Fruit fly (Drosophila melanogaster) whole organism, prepupa: Measurements from ENCODE around the gene CG31055.

Experiments
- Blimp-1 ChIP-seq: fragments of 200-800 bp; sonication (Bioruptor generic); optimal IDR thresholded peaks from 3 replicates; lab custom pipeline; 2017; ENCODE audit warnings: missing biosample characterization, missing genetic modification characterization, mild to moderate bottlenecking, moderate library complexity, missing genetic modification reagents
- CG11294 ChIP-seq: fragments of 200-800 bp; sonication (Bioruptor generic); IDR thresholded peaks from 2 replicates; pipeline ENCODE4 v1.3.6; 2022; ENCODE audit warnings: missing biosample characterization, missing genetic modification characterization
- CG11762 ChIP-seq: fragments of 200-800 bp; sonication (Bioruptor generic); optimal IDR thresholded peaks from 3 replicates; lab custom pipeline; 2016; ENCODE audit warnings: missing biosample characterization, missing genetic modification characterization; ENCODE audit not compliant: insufficient read depth
- CG15336 ChIP-seq: fragments of 200-800 bp; sonication (Bioruptor generic); IDR thresholded peaks from 2 replicates; pipeline ENCODE4 v1.3.6; 2022; ENCODE audit warnings: missing biosample characterization, missing genetic modification characterization
- CG1621 ChIP-seq: fragments of 200-800 bp; sonication (Bioruptor generic); optimal IDR thresholded peaks from 3 replicates; lab custom pipeline; 2018; ENCODE audit warnings: missing biosample characterization, mild to moderate bottlenecking, missing genetic modification characterization
- CG16779 ChIP-seq: fragments of 200-800 bp; sonication (Bioruptor generic); optimal IDR thresholded peaks from 3 replicates; lab custom pipeline; 2017; ENCODE audit warnings: missing biosample characterization, mild to moderate bottlenecking, missing genetic modification characterization
- CG31627 ChIP-seq: fragments of 200-800 bp; sonication (Bioruptor generic); optimal IDR thresholded peaks from 3 replicates; lab custom pipeline; 2016; ENCODE audit warnings: missing biosample characterization, missing genetic modification characterization
- CG32006 ChIP-seq: fragments of 200-800 bp; sonication (Bioruptor generic); optimal IDR thresholded peaks from 3 replicates; lab custom pipeline; 2017; ENCODE audit warnings: missing biosample characterization, mild to moderate bottlenecking, missing genetic modification characterization
- CG34406 ChIP-seq: fragments of 200-800 bp; sonication (Bioruptor generic); optimal IDR thresholded peaks from 3 replicates; lab custom pipeline; 2016; ENCODE audit warnings: missing biosample characterization, missing genetic modification characterization
- CG3919 ChIP-seq: fragments of 200-800 bp; sonication (Bioruptor generic); optimal IDR thresholded peaks from 3 replicates; lab custom pipeline; 2016; ENCODE audit warnings: missing biosample characterization, missing genetic modification characterization
- CG6792 ChIP-seq: fragments of 200-800 bp; sonication (Bioruptor generic); optimal IDR thresholded peaks from 3 replicates; lab custom pipeline; 2016; ENCODE audit warnings: missing biosample characterization, missing genetic modification characterization
- CG6808 ChIP-seq: fragments of 200-800 bp; sonication (Bioruptor generic); optimal IDR thresholded peaks from 3 replicates; lab custom pipeline; 2017; ENCODE audit warnings: missing biosample characterization, missing genetic modification characterization, mild to moderate bottlenecking, moderate library complexity, missing genetic modification reagents
- CG6854 ChIP-seq: fragments of 200-800 bp; sonication (Bioruptor generic); optimal IDR thresholded peaks from 2 replicates; lab custom pipeline; 2017; ENCODE audit warnings: missing biosample characterization, mild to moderate bottlenecking, missing genetic modification characterization
- CG7368 ChIP-seq: fragments of 200-800 bp; sonication (Bioruptor generic); optimal IDR thresholded peaks from 3 replicates; lab custom pipeline; 2016; ENCODE audit warnings: missing biosample characterization, missing genetic modification characterization
- CG8119 ChIP-seq: fragments of 200-800 bp; sonication (Bioruptor generic); IDR thresholded peaks from 3 replicates; pipeline ENCODE4 v1.3.6; 2022; ENCODE audit warnings: missing biosample characterization, missing genetic modification characterization
- CG8632 ChIP-seq: fragments of 200-800 bp; sonication (Bioruptor generic); optimal IDR thresholded peaks from 3 replicates; lab custom pipeline; 2016; ENCODE audit warnings: missing biosample characterization, missing genetic modification characterization
- CG9139 ChIP-seq: fragments of 200-800 bp; sonication (Bioruptor generic); optimal IDR thresholded peaks from 3 replicates; lab custom pipeline; 2017; ENCODE audit warnings: missing biosample characterization, mild to moderate bottlenecking, missing genetic modification characterization
- Eip75B ChIP-seq: fragments of 200-800 bp; sonication (Bioruptor generic); optimal IDR thresholded peaks from 3 replicates; lab custom pipeline; 2016; ENCODE audit warnings: missing biosample characterization, missing genetic modification characterization
- Eip78C ChIP-seq: fragments of 200-800 bp; sonication (Bioruptor generic); peaks from one replicate; lab custom pipeline; 2016; ENCODE audit warnings: missing biosample characterization, missing genetic modification characterization
- Eip93F ChIP-seq: fragments of 200-800 bp; sonication (Bioruptor generic); optimal IDR thresholded peaks from 2 replicates; lab custom pipeline; 2016; ENCODE audit warnings: missing biosample characterization, mild to moderate bottlenecking, missing genetic modification characterization
- Ets96B ChIP-seq: fragments of 200-800 bp; optimal IDR thresholded peaks from 2 replicates; lab custom pipeline; 2019; ENCODE audit warnings: missing biosample characterization, mild to moderate bottlenecking, missing genetic modification characterization, moderate library complexity
- Gug ChIP-seq: fragments of 200-800 bp; sonication (Bioruptor generic); IDR thresholded peaks from 2 replicates; pipeline ENCODE4 v1.3.6; 2022; ENCODE audit warnings: missing biosample characterization, missing genetic modification characterization
- Hr4 ChIP-seq: fragments of 200-800 bp; sonication (Bioruptor generic); optimal IDR thresholded peaks from 3 replicates; lab custom pipeline; 2016; ENCODE audit warnings: missing biosample characterization, missing genetic modification characterization
- OdsH ChIP-seq: fragments of 200-800 bp; sonication (Bioruptor generic); optimal IDR thresholded peaks from 3 replicates; lab custom pipeline; 2016; ENCODE audit warnings: missing biosample characterization, missing genetic modification characterization
- Smox ChIP-seq: fragments of 200-800 bp; sonication (Bioruptor generic); optimal IDR thresholded peaks from 3 replicates; lab custom pipeline; 2016; ENCODE audit warnings: missing biosample characterization, missing genetic modification characterization
- Sox102F ChIP-seq: fragments of 200-800 bp; sonication (Bioruptor generic); optimal IDR thresholded peaks from 2 replicates; lab custom pipeline; 2016; ENCODE audit warnings: missing biosample characterization, mild to moderate bottlenecking, missing genetic modification characterization
- acj6 ChIP-seq: fragments of 200-800 bp; sonication (Bioruptor generic); optimal IDR thresholded peaks from 3 replicates; lab custom pipeline; 2016; ENCODE audit warnings: missing biosample characterization, missing genetic modification characterization
- esn ChIP-seq: fragments of 200-800 bp; sonication (Bioruptor generic); optimal IDR thresholded peaks from 2 replicates; lab custom pipeline; 2016; ENCODE audit warnings: missing biosample characterization, mild to moderate bottlenecking, missing genetic modification characterization, moderate library complexity
- fd59A ChIP-seq: fragments of 200-800 bp; sonication (Bioruptor generic); optimal IDR thresholded peaks from 2 replicates; lab custom pipeline; 2017; ENCODE audit warnings: missing biosample characterization, mild to moderate bottlenecking, missing genetic modification characterization, missing genetic modification reagents
- fkh ChIP-seq: fragments of 200-800 bp; sonication (Bioruptor generic); optimal IDR thresholded peaks from 3 replicates; lab custom pipeline; 2017; ENCODE audit warnings: missing biosample characterization, mild to moderate bottlenecking, missing genetic modification characterization, moderate library complexity
- lz ChIP-seq: fragments of 200-800 bp; sonication (Bioruptor generic); optimal IDR thresholded peaks from 3 replicates; lab custom pipeline; 2016; ENCODE audit warnings: missing biosample characterization, missing genetic modification characterization
- spab ChIP-seq: fragments of 200-800 bp; sonication (Bioruptor generic); optimal IDR thresholded peaks from 2 replicates; lab custom pipeline; 2017; ENCODE audit warnings: missing biosample characterization, mild to moderate bottlenecking, missing genetic modification characterization, missing genetic modification reagents
- topi ChIP-seq: fragments of 200-800 bp; sonication (Bioruptor generic); optimal IDR thresholded peaks from 3 replicates; lab custom pipeline; 2016; ENCODE audit warnings: missing biosample characterization, missing genetic modification characterization

Gene CG31055

DNA sequence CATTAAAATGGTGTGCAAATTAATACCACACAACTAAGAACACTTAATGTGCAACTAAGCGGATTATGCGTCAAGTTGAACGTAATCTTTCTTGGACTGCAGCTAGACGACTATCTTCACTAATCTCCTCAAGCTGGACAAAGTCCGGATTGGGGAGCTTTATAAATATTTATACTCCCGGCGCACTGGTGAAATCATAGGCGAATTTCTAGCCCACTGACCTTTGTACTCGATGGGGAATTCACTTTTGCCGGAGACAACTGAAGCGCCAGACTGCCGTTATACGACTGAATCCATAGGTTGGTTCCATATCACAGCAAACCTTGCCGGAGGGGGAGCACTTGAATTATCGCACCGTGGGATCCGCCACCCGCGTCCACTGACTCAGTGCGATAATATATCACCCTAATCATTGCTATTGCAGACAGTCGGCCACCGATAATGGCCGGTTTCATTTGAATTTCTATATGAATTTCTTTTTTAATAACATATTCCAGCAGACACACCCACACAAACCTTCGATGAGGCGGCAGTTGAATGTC is 18.2 kb upstream of the CG31055 start (continued):
- no peak for TF ChIP-seq Ets96B (tag; lab: Kevin White, UChicago)
- TF ChIP-seq lz (GFP tag; lab: Kevin White, UChicago) = no peak
- TF ChIP-seq Gug (GFP tag; lab: Robert Waterston, UW) = no peak
- no peak for TF ChIP-seq CG32006
- no peak; the same call in 1 of the 2 replicates for TF ChIP-seq CG15336 (GFP tag; lab: Robert Waterston, UW)
- no peak for TF ChIP-seq OdsH (GFP tag; lab: Kevin White, UChicago)
- TF ChIP-seq CG11294 = no peak
- peak; percentile 10 for TF ChIP-seq CG6854 (GFP tag; lab: Kevin White, UChicago)
- peak; percentile 19 for TF ChIP-seq CG6808 (GFP tag; lab: Kevin White, UChicago)
- TF ChIP-seq CG8632 (GFP tag; lab: Kevin White, UChicago) = no peak

DNA sequence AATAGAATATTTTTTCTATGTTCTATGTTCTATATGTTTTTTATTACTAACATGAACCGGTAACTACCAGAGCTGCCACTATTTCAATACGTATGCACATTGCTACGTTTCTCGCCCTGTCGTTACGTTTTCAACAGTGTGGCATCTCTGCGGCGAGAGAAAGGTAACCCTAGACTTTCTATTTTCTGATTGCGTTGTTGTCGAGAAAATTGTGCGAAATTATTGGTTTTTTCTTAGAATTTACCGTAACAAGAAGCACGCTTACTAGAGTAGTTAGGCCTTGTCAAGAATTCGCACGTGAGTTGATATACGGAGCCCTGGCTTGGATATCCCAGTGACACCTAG is 12.3 kb upstream of the CG31055 start, which contains the start of gene btz:
TSS of gene btz (plus strand) at position 133 of the 345 bp plus-strand sequence.
- TF ChIP-seq CG7368 (GFP tag; lab: Kevin White, UChicago) (no peak), Eip93F (peak; percentile 28), CG3919 (GFP tag; lab: Kevin White, UChicago) (no peak), fd59A (GFP tag; lab: Kevin White, UChicago) (no peak), CG34406 (GFP tag; lab: Kevin White, UChicago) (no peak), Eip75B (GFP tag; lab: Kevin White, UChicago) (no peak), CG1621 (tag; lab: Kevin White, UChicago) (no peak)

DNA sequence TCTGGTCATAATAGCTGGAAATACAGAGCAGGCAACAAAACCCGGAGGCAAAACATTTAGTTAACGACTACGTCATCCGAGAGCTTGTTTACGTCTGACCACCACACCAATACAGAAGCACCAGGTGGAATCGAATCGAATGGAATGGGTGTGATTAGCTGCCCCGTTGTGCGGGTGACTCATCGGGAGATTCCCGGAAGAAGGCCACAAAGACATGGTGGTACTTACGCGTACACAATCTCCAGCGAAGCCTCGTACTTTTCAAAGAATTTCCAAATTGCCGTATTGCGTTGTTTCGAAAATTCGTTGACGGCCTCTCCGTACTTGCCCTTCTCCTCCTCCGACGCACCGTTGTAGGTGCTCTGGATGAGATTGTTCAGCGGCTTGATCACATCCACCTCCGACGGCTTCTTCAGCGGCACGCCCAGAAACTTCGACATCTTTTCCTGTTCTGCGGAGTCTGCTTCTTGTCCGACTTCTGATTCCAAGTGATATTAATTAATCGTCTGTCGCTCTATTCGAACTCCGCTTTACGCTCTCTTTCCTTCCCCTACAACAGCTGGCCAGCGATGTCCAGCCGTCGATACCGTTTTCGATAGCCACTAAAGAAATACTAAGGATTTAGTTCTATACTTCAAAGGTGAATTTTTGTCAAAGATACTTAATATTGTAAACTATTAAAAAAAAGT is 11.8 kb upstream of the CG31055 start, which contains the start of gene ALiX:
TSS of gene ALiX (minus strand) at position 571 of the 689 bp plus-strand sequence.
- TF ChIP-seq CG6808 (GFP tag; lab: Kevin White, UChicago) (no peak), esn (GFP tag; lab: Kevin White, UChicago) (peak; percentile 31), Eip78C (peak; percentile 54), CG6792 (no peak), Smox (GFP tag; lab: Kevin White, UChicago) (no peak), acj6 (GFP tag; lab: Kevin White, UChicago) (no peak), topi (no peak), CG16779 (no peak), Blimp-1 (GFP tag; lab: Kevin White, UChicago) (no peak), CG9139 (GFP tag; lab: Kevin White, UChicago) (no peak), CG31627 (no peak), spab (GFP tag; lab: Kevin White, UChicago) (no peak), CG15336 (GFP tag; lab: Robert Waterston, UW) (peak; percentile 26; the same call in 1 of the 2 replicates), CG11762 (GFP tag; lab: Kevin White, UChicago) (no peak), CG8119 (no peak), Hr4 (no peak), Sox102F (no peak), lz (GFP tag; lab: Kevin White, UChicago) (no peak), Ets96B (tag; lab: Kevin White, UChicago) (no peak)

DNA sequence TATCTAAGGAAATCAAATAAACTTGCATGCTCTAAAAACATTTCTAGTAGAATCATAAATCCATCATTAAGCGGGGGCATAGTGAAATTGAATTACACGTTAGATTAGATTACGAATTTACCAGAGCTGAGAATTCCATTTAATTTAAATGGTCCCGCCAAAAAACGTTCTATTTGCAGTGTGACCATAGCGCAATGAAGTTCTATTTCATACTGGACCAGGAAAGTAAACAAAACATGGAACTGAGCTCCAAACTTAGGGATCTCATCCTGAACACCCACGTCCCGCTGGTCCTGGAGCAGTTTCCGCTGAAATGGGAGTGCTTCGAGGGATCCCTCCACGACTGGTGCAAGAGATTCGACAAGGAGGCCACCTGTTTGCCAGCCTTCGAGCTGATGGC is 7.1 kb upstream of the CG31055 start, which contains the start of gene HSPBAP1:
TSS of gene HSPBAP1 (plus strand) at position 217 of the 400 bp plus-strand sequence.
- peak; percentile 19 for TF ChIP-seq CG1621 (tag; lab: Kevin White, UChicago)
- peak; percentile 84 for TF ChIP-seq fkh
- TF ChIP-seq CG34406 (GFP tag; lab: Kevin White, UChicago) = no peak
- TF ChIP-seq, all 60 proteins: peak for 2
